Worm (Caenorhabditis elegans): Measurements from ENCODE around the gene nlp-66.

DNA sequence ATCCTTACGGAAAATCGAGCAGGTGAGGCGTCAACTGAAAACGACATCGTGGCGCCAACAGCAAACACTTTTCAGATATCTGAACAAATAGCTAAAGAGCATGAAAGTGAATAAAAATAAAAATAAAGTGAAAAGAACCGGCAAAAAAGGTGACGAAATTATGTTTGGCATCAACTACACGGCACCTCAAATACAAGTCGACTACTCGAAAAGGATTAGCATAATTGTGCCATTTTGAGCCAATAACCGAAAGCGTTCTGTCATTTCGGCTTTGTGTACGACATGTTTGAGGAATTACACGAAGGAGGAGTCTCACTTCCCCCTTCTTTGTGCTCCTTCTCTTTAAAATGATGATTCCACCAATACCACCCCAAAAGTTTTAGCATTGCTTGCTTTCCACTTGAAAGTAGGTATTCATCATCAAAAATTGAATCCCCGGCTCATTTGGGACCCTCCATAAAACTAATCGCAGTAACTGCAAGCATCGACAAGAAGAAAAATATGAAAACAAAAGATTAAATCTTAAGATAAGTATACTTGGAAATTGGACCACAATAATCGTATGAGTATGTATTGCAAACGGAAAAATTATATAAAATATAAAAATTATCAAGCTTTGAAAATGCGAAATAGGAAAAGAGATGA lies 18.2 kb upstream of the nlp-66 start:
- TF ChIP-seq elt-2 (tag; optimal IDR thresholded peaks at IDR 0.05) = no peak
- TF ChIP-seq C04F5.9 (tag; optimal IDR thresholded peaks at IDR 0.05) = no peak
- no peak for TF ChIP-seq ceh-8 (GFP tag; optimal IDR thresholded peaks at IDR 0.05)
- TF ChIP-seq nhr-77 (tag; optimal IDR thresholded peaks at IDR 0.05) = no peak
- TF ChIP-seq unc-130 (tag; optimal IDR thresholded peaks at IDR 0.05) = no peak
- TF ChIP-seq ama-1 (optimal IDR thresholded peaks at IDR 0.05) = no peak
- TF ChIP-seq ztf-4 (tag; optimal IDR thresholded peaks at IDR 0.05) = no peak
- no peak for TF ChIP-seq nhr-20 (tag; optimal IDR thresholded peaks at IDR 0.05)
- TF ChIP-seq lin-39 (tag; optimal IDR thresholded peaks at IDR 0.05) = no peak
- no peak for TF ChIP-seq fos-1 (tag; optimal IDR thresholded peaks at IDR 0.05)

All from whole organism, L1 larva.